Worm (Caenorhabditis elegans): ENCODE data around the gene srg-42.

Gene srg-42

DNA sequence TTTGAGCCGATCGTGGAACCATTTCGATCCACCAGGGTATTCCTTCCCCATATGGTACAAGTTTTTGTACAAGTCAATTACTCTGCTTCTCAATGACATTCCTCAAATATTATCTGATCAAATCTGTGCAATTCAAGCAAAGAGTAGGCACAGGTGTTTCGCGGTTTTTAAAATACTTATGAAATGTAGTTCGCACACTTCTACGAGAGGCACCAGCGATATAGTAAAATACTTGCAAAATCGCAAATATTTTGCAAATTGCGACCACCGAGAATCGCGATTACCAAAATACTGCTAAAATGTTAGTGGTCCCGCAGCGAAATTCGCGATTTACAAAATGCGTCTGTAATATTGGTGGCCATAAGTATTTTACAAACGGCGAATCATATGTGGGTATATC lies 48.2 kb downstream of the srg-42 start, which contains the start of gene Y42A5A.5:
Gene Y42A5A.5 (minus strand): TSS at position 101 of the 400 bp plus-strand sequence.
- peak; percentile 36 for TF ChIP-seq madf-6 (GFP tag; IDR thresholded peaks at IDR 0.05)
- TF ChIP-seq madf-3 (GFP tag; IDR thresholded peaks at IDR 0.05): 0 out of 2 replicates have a peak, but pooled peaks have one; percentile 52

Measured in whole organism, young adult.